Worm (Caenorhabditis elegans) whole organism, young adult: ENCODE data around the gene dsb-3.

Source experiments
- D2030.7 ChIP-seq: fragments of 200-800 bp; sonication (Bioruptor generic); IDR thresholded peaks from 2 replicates; pipeline ENCODE4 v1.3.6; 2022; ENCODE audit warnings: missing genetic modification reagents, missing genetic modification characterization, missing compliant biosample characterization
- F23B12.7 ChIP-seq: sonication (generic microtip); optimal IDR thresholded peaks from 2 replicates; lab custom pipeline; 2017; ENCODE audit warnings: missing genetic modification characterization, mild to moderate bottlenecking, missing compliant biosample characterization, antibody characterized with exemption, moderate library complexity; ENCODE audit not compliant: insufficient read depth
- F33H1.4 ChIP-seq: fragments of 200-800 bp; sonication (Bioruptor generic); IDR thresholded peaks from 2 replicates; pipeline ENCODE4 v1.3.6; 2022; ENCODE audit warnings: missing genetic modification reagents, missing genetic modification characterization, missing compliant biosample characterization
- Y95B8A.8 ChIP-seq: fragments of 200-800 bp; sonication (Bioruptor generic); IDR thresholded peaks from 2 replicates; pipeline ENCODE4 v1.3.6; 2022; ENCODE audit warnings: missing genetic modification reagents, missing genetic modification characterization, missing compliant biosample characterization
- ZK185.1 ChIP-seq: sonication (generic microtip); optimal IDR thresholded peaks from 2 replicates; lab custom pipeline; 2016; ENCODE audit warnings: mild to moderate bottlenecking, missing genetic modification characterization, missing compliant biosample characterization; ENCODE audit not compliant: poor library complexity, severe bottlenecking
- attf-3 ChIP-seq: fragments of 200-800 bp; sonication (Bioruptor generic); conservative IDR thresholded peaks from 2 replicates; pipeline ENCODE4 v1.3.6; 2022; ENCODE audit warnings: missing genetic modification reagents, missing genetic modification characterization, missing compliant biosample characterization
- attf-5 ChIP-seq: fragments of 200-800 bp; sonication (Bioruptor generic); optimal IDR thresholded peaks from 2 replicates; lab custom pipeline; 2018; ENCODE audit warnings: mild to moderate bottlenecking, missing genetic modification characterization, missing compliant biosample characterization
- cebp-1 ChIP-seq, 2 experiments: fragments of 200-800 bp in 1 of 2; sonication (Bioruptor generic) in 1 of 2; sonication (generic microtip) in 1 of 2; IDR thresholded peaks in 1 of 2; optimal IDR thresholded peaks in 1 of 2; 2 replicates each; pipeline versions ENCODE4 v1.3.6 to Lab custom; 2017 to 2022; ENCODE audit warnings: missing compliant biosample characterization in 2 of 2, missing genetic modification characterization in 2 of 2, mild to moderate bottlenecking in 1 of 2, missing genetic modification reagents in 1 of 2, moderate library complexity in 1 of 2
- ceh-58 ChIP-seq: fragments of 200-800 bp; sonication (Bioruptor generic); IDR thresholded peaks from 2 replicates; pipeline ENCODE4 v1.3.6; 2022; ENCODE audit warnings: missing genetic modification characterization, missing compliant biosample characterization
- die-1 ChIP-seq: sonication (generic microtip); optimal IDR thresholded peaks from 2 replicates; lab custom pipeline; 2016; ENCODE audit warnings: missing genotype, mild to moderate bottlenecking, missing genetic modification characterization, missing compliant biosample characterization
- dpl-1 ChIP-seq: fragments of 150-350 bp; optimal IDR thresholded peaks from 2 replicates; lab custom pipeline; 2014; ENCODE audit warnings: missing biosample characterization, missing genetic modification reagents, missing genetic modification characterization
- efl-1 ChIP-seq: fragments of 150-350 bp; optimal IDR thresholded peaks from 2 replicates; lab custom pipeline; 2014; ENCODE audit warnings: missing biosample characterization, missing genetic modification reagents, missing genetic modification characterization
- gei-17 ChIP-seq: fragments of 200-800 bp; sonication (Bioruptor generic); optimal IDR thresholded peaks from 2 replicates; lab custom pipeline; 2018; ENCODE audit warnings: mild to moderate bottlenecking, missing genetic modification characterization, missing compliant biosample characterization
- hsf-1 ChIP-seq: fragments of 200-800 bp; sonication (Bioruptor generic); IDR thresholded peaks from 2 replicates; pipeline ENCODE4 v1.3.6; 2022; ENCODE audit warnings: missing genetic modification reagents, missing genetic modification characterization, missing compliant biosample characterization
- lin-35 ChIP-seq, 3 experiments: fragments of 150-350 bp in 2 of 3; sonication (generic microtip) in 1 of 3; optimal IDR thresholded peaks; 2 replicates each; lab custom pipeline; 2014 to 2018; ENCODE audit warnings: missing biosample characterization in 3 of 3, missing genetic modification characterization in 3 of 3, missing genetic modification reagents in 3 of 3
- lin-40 ChIP-seq: sonication (generic microtip); optimal IDR thresholded peaks from 2 replicates; lab custom pipeline; 2016; ENCODE audit warnings: missing genetic modification characterization, mild to moderate bottlenecking, missing compliant biosample characterization, missing genotype, missing genetic modification reagents
- lin-54 ChIP-seq: fragments of 200-800 bp; sonication (Bioruptor generic); optimal IDR thresholded peaks from 2 replicates; lab custom pipeline; 2018; ENCODE audit warnings: mild to moderate bottlenecking, missing genetic modification characterization, missing compliant biosample characterization
- lsl-1 ChIP-seq: fragments of 200-800 bp; sonication (Bioruptor generic); optimal IDR thresholded peaks from 2 replicates; lab custom pipeline; 2018; ENCODE audit warnings: mild to moderate bottlenecking, missing genetic modification characterization, moderate library complexity, missing compliant biosample characterization
- mcd-1 ChIP-seq: fragments of 200-800 bp; sonication (Bioruptor generic); IDR thresholded peaks from 2 replicates; pipeline ENCODE4 v1.3.6; 2022; ENCODE audit warnings: missing genetic modification reagents, missing genetic modification characterization, missing compliant biosample characterization
- nhr-90 ChIP-seq: sonication (generic microtip); optimal IDR thresholded peaks from 2 replicates; lab custom pipeline; 2016; ENCODE audit warnings: missing genotype, mild to moderate bottlenecking, missing genetic modification characterization, missing compliant biosample characterization
- snpc-1.3 ChIP-seq: sonication (generic microtip); optimal IDR thresholded peaks from 2 replicates; lab custom pipeline; 2017; ENCODE audit warnings: missing genetic modification characterization, mild to moderate bottlenecking, missing compliant biosample characterization, antibody characterized with exemption, moderate library complexity, missing genotype, missing genetic modification reagents; ENCODE audit not compliant: insufficient read depth
- snpc-3.4 ChIP-seq: sonication (generic microtip); optimal IDR thresholded peaks from 2 replicates; lab custom pipeline; 2017; ENCODE audit warnings: missing genetic modification characterization, mild to moderate bottlenecking, missing compliant biosample characterization, antibody characterized with exemption, moderate library complexity, missing genotype, missing genetic modification reagents
- snpc-4 ChIP-seq, 5 experiments: fragments of 150-350 bp in 1 of 5; sonication (generic microtip) in 4 of 5; optimal IDR thresholded peaks; 2 replicates each; lab custom pipeline; 2014 to 2018; ENCODE audit warnings: missing genetic modification characterization in 5 of 5, missing biosample characterization in 3 of 5, antibody characterized with exemption in 2 of 5, mild to moderate bottlenecking in 2 of 5, missing compliant biosample characterization in 2 of 5, missing genotype in 2 of 5, moderate library complexity in 2 of 5, missing genetic modification reagents in 1 of 5
- tbp1 ChIP-seq: fragments of 200-800 bp; sonication (Bioruptor generic); optimal IDR thresholded peaks from 2 replicates; lab custom pipeline; 2018; ENCODE audit warnings: mild to moderate bottlenecking, missing genetic modification characterization, missing compliant biosample characterization
- zim-3 ChIP-seq: sonication (generic microtip); optimal IDR thresholded peaks from 2 replicates; lab custom pipeline; 2017; ENCODE audit warnings: mild to moderate bottlenecking, missing genetic modification characterization, moderate library complexity, missing compliant biosample characterization

dsb-3 gene

DNA sequence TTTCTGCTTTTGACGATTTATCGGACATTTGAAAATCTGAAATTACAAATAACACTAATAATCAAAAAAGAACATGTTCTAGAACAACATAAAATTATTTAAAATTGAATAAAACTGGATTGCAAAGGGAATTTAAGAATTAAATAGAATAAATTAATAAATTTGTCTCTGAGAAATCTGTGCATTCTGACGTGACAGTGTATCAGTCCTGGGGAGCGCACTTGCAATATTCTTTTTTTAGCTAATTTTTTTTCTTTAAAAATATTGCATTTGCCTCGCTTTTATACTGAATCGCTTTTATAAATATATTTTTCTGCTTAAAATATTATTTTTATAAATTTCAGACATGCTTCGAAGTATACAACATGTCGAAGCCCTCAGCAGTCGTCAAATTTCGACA is 49.7 kb downstream of the dsb-3 start, which contains the start of the genes mrpl-1, emc-6 and mrps-24:
Gene mrpl-1, minus strand, starts transcription at position 1 of the 400 bp plus-strand sequence.
Gene emc-6, minus strand, starts transcription at position 36 of the 400 bp plus-strand sequence.
Gene mrps-24, plus strand, starts transcription at position 345 of the 400 bp plus-strand sequence.
- TF ChIP-seq F23B12.7 (tag; lab: Kevin White, UChicago) (peak; percentile 74), ceh-58 (no peak), efl-1 (GFP tag; lab: Kevin White, UChicago) (peak; percentile 1), lin-54 (GFP tag; lab: Kevin White, UChicago) (peak; percentile 24), snpc-4 (GFP tag; optimal IDR thresholded peaks at IDR 0.05; lab: Kevin White, UChicago) (peak; percentile 56), snpc-4 (tag; optimal IDR thresholded peaks at IDR 0.05; lab: Kevin White, UChicago) (peak in 3 of 4 experiments; percentile 30 to 64 (median 48)), lin-40 (tag; lab: Kevin White, UChicago) (peak; percentile 16), dpl-1 (peak; percentile 14), ZK185.1 (tag; lab: Kevin White, UChicago) (peak; percentile 25), lin-35 (GFP tag; optimal IDR thresholded peaks at IDR 0.05; lab: Kevin White, UChicago) (peak in 1 of 3 experiments; percentile 75), D2030.7 (0 out of 2 replicates have a peak, but pooled peaks have one; percentile 7), tbp1 (GFP tag; lab: Kevin White, UChicago) (peak; percentile 23), Y95B8A.8 (no peak), snpc-3.4 (tag; lab: Kevin White, UChicago) (no peak), cebp-1 (GFP tag; IDR thresholded peaks at IDR 0.05; lab: Robert Waterston, UW) (no peak), cebp-1 (tag; optimal IDR thresholded peaks at IDR 0.05; lab: Kevin White, UChicago) (peak; percentile 54), gei-17 (GFP tag; lab: Kevin White, UChicago) (no peak), hsf-1 (no peak), zim-3 (tag; lab: Kevin White, UChicago) (no peak), nhr-90 (tag; lab: Kevin White, UChicago) (no peak), die-1 (no peak), snpc-1.3 (tag; lab: Kevin White, UChicago) (peak; percentile 72), lsl-1 (GFP tag; lab: Kevin White, UChicago) (peak; percentile 20), attf-5 (peak; percentile 73), F33H1.4 (peak; percentile 25), mcd-1 (peak; percentile 92), attf-3 (GFP tag; lab: Robert Waterston, UW) (peak; percentile 40; the same call in 1 of the 2 replicates)
